Worm (Caenorhabditis elegans) whole organism, L4 larva: ENCODE data around the gene C28C12.1.

Experiments used
- ZK546.5 ChIP-seq, 2 experiments: sonication (generic microtip); optimal IDR thresholded peaks; 2 replicates each; lab custom pipeline; 2017; ENCODE audit warnings: missing biosample characterization in 2 of 2, missing genetic modification characterization in 2 of 2
- lsy-2 ChIP-seq, 2 experiments: fragments of 150-350 bp in 1 of 2; sonication (generic microtip) in 1 of 2; optimal IDR thresholded peaks; 2 replicates each; lab custom pipeline; 2014 to 2017; ENCODE audit warnings: missing biosample characterization in 2 of 2, missing genetic modification characterization in 2 of 2
- nhr-11 ChIP-seq: fragments of 150-350 bp; optimal IDR thresholded peaks from 2 replicates; lab custom pipeline; 2014; ENCODE audit warnings: missing biosample characterization, missing genetic modification characterization
- set-16 ChIP-seq: fragments of 200-800 bp; sonication (Bioruptor generic); IDR thresholded peaks from 2 replicates; pipeline ENCODE4 v1.3.6; 2022; ENCODE audit warnings: missing genetic modification reagents, missing genetic modification characterization, missing compliant biosample characterization
- snpc-4 ChIP-seq: fragments of 150-350 bp; optimal IDR thresholded peaks from 2 replicates; lab custom pipeline; 2014; ENCODE audit warnings: missing biosample characterization, missing genetic modification characterization
- zag-1 ChIP-seq: fragments of 150-350 bp; optimal IDR thresholded peaks from 2 replicates; lab custom pipeline; 2014; ENCODE audit warnings: missing biosample characterization, missing genetic modification characterization

ce11 chrIV:8510534-8510933 is 9.1 kb downstream of the C28C12.1 start, which contains the start of gene tag-77:
- no peak for TF ChIP-seq set-16
- no peak for TF ChIP-seq ZK546.5 (tag; optimal IDR thresholded peaks at IDR 0.05; lab: Kevin White, UChicago)
- TF ChIP-seq lsy-2 (tag; optimal IDR thresholded peaks at IDR 0.05; lab: Kevin White, UChicago) = no peak
- no peak for TF ChIP-seq snpc-4 (tag; lab: Kevin White, UChicago)
- no peak for TF ChIP-seq zag-1
- no peak for TF ChIP-seq nhr-11
